Fruit fly (Drosophila melanogaster): Measurements from ENCODE around the gene Whamy.

DNA sequence ATGACTTTTGCATAAGTTTGCCTTT is 26.5 kb downstream of the Whamy start, which contains the start of gene PpD3:
- TF ChIP-seq CG8478 (optimal IDR thresholded peaks at IDR 0.05) (no peak), CTCF (optimal IDR thresholded peaks at IDR 0.05) (no peak)
